Worm (Caenorhabditis elegans) whole organism, young adult: Measurements from ENCODE around the gene gst-7.

ENCODE experiments used
- Y56A3A.18 ChIP-seq: fragments of 200-800 bp; sonication (Bioruptor generic); IDR thresholded peaks from 2 replicates; pipeline ENCODE4 v1.3.6; 2022; ENCODE audit warnings: missing genetic modification reagents, missing genetic modification characterization, missing compliant biosample characterization
- ama-1 ChIP-seq, 3 experiments: fragments of 150-350 bp in 1 of 3; sonication (generic microtip) in 2 of 3; optimal IDR thresholded peaks; 2 replicates each; lab custom pipeline; 2014 to 2018; ENCODE audit warnings: missing biosample characterization in 2 of 3, missing genetic modification characterization in 2 of 3, missing genetic modification reagents in 2 of 3
- ets-4 ChIP-seq: fragments of 200-800 bp; sonication (Bioruptor generic); optimal IDR thresholded peaks from 2 replicates; lab custom pipeline; 2018; ENCODE audit warnings: mild to moderate bottlenecking, missing genetic modification characterization, missing compliant biosample characterization
- hlh-26 ChIP-seq: fragments of 200-800 bp; sonication (Bioruptor generic); conservative IDR thresholded peaks from 2 replicates; pipeline ENCODE4 v1.3.6; 2022; ENCODE audit warnings: missing genetic modification reagents, missing genetic modification characterization, missing compliant biosample characterization
- lin-35 ChIP-seq, 3 experiments: fragments of 150-350 bp in 2 of 3; sonication (generic microtip) in 1 of 3; optimal IDR thresholded peaks; 2 replicates each; lab custom pipeline; 2014 to 2018; ENCODE audit warnings: missing biosample characterization in 3 of 3, missing genetic modification characterization in 3 of 3, missing genetic modification reagents in 3 of 3
- lsy-27 ChIP-seq: sonication (generic microtip); optimal IDR thresholded peaks from 2 replicates; lab custom pipeline; 2017; ENCODE audit warnings: missing genetic modification characterization, mild to moderate bottlenecking, missing compliant biosample characterization, antibody characterized with exemption, missing genotype, borderline replicate concordance; ENCODE audit not compliant: insufficient read depth
- nfya-2 ChIP-seq: fragments of 200-800 bp; sonication (Bioruptor generic); IDR thresholded peaks from 2 replicates; pipeline ENCODE4 v1.3.6; 2022; ENCODE audit warnings: missing genetic modification reagents, missing genetic modification characterization, missing compliant biosample characterization
- unc-62 ChIP-seq: fragments of 150-350 bp; optimal IDR thresholded peaks from 2 replicates; lab custom pipeline; 2014; ENCODE audit warnings: missing biosample characterization, missing genetic modification reagents, missing genetic modification characterization
- xnd-1 ChIP-seq: sonication (generic microtip); optimal IDR thresholded peaks from 2 replicates; lab custom pipeline; 2016; ENCODE audit warnings: missing genotype, missing genetic modification reagents, missing genetic modification characterization, missing compliant biosample characterization

ce11 chrII:4902035-4902434 lies 20.2 kb downstream of the gst-7 start, which contains the start of gene R05F9.9:
- TF ChIP-seq nfya-2 (GFP tag; lab: Robert Waterston, UW), result no peak
- no peak for TF ChIP-seq hlh-26 (GFP tag; lab: Robert Waterston, UW)
- TF ChIP-seq xnd-1 (tag; lab: Kevin White, UChicago), result no peak
- TF ChIP-seq unc-62 (GFP tag; lab: Kevin White, UChicago), result no peak
- peak; percentile 64 for TF ChIP-seq ama-1 (optimal IDR thresholded peaks at IDR 0.05; lab: Kevin White, UChicago)
- TF ChIP-seq ama-1 (GFP tag; optimal IDR thresholded peaks at IDR 0.05; lab: Kevin White, UChicago), result no peak
- no peak for TF ChIP-seq lsy-27 (tag; lab: Kevin White, UChicago)
- peak in 1 of 3 experiments; percentile 58 for TF ChIP-seq lin-35 (GFP tag; optimal IDR thresholded peaks at IDR 0.05; lab: Kevin White, UChicago)
- TF ChIP-seq ets-4 (GFP tag; lab: Kevin White, UChicago), result no peak
- no peak for TF ChIP-seq Y56A3A.18 (GFP tag; lab: Robert Waterston, UW)
